Worm (Caenorhabditis elegans) whole organism, dauer: Measurements from ENCODE around the gene cor-1.
"Not testable (repeated sequence)": the region's sequence is repeated elsewhere in the genome, so short reads cannot be mapped to it uniquely, and the experiment has no call there.

ENCODE experiments used
- unc-62 ChIP-seq: sonication (generic microtip); optimal IDR thresholded peaks from 2 replicates; lab custom pipeline; 2017; ENCODE audit warnings: missing biosample characterization, missing genetic modification reagents, missing genetic modification characterization

The cor-1 gene

ce11 chrIII:10248441-10249137 lies at the start of gene cor-1, which contains the start of gene div-1:
TSS of gene cor-1 (plus strand) at chrIII:10249111.
TSS of gene div-1 (minus strand) at chrIII:10248559.
- TF ChIP-seq unc-62 (GFP tag; lab: Kevin White, UChicago): no peak

- TF ChIP-seq unc-62 (GFP tag; lab: Kevin White, UChicago): no peak
These were observed 47.7 kb upstream of the cor-1 start, which contains the start of the genes T20G5.13 and T20G5.12 for ce11 chrIII:10201235-10201634. TSS of gene T20G5.13 (minus strand) at chrIII:10201335. TSS of gene T20G5.12 (plus strand) at chrIII:10201604.

- no peak for TF ChIP-seq unc-62 (GFP tag; lab: Kevin White, UChicago)
These were observed 46.5 kb upstream of the cor-1 start for ce11 chrIII:10202391-10202790.

ce11 chrIII:10202894-10203871 lies 45.7 kb upstream of the cor-1 start, which contains the start of gene chc-1:
TSS of gene chc-1 (plus strand) at chrIII:10203821.
- TF ChIP-seq unc-62 (GFP tag; lab: Kevin White, UChicago): no peak

ce11 chrIII:10206352-10206751 lies 42.6 kb upstream of the cor-1 start:
- TF ChIP-seq unc-62 (GFP tag; lab: Kevin White, UChicago): no peak

- no peak for TF ChIP-seq unc-62 (GFP tag; lab: Kevin White, UChicago)
These were observed 39.2 kb upstream of the cor-1 start, which contains the start of gene T20G5.9 for ce11 chrIII:10209703-10210102. TSS of gene T20G5.9 (plus strand) at chrIII:10209840.

- no peak for TF ChIP-seq unc-62 (GFP tag; lab: Kevin White, UChicago)
These were observed 36.9 kb upstream of the cor-1 start, which contains the start of the genes blos-1 and best-18 for ce11 chrIII:10211889-10212494. TSS of gene blos-1 (minus strand) at chrIII:10211946. TSS of gene best-18 (plus strand) at chrIII:10212396.

- no peak for TF ChIP-seq unc-62 (GFP tag; lab: Kevin White, UChicago)
These were observed 34.4 kb upstream of the cor-1 start for ce11 chrIII:10214540-10214979.

- TF ChIP-seq unc-62 (GFP tag; lab: Kevin White, UChicago): no peak
These were observed 33.0 kb upstream of the cor-1 start for ce11 chrIII:10215882-10216281.

ce11 chrIII:10216585-10217278 lies 32.2 kb upstream of the cor-1 start, which contains the start of gene cts-1:
TSS of gene cts-1 (minus strand) at chrIII:10216635.
- no peak for TF ChIP-seq unc-62 (GFP tag; lab: Kevin White, UChicago)

ce11 chrIII:10218587-10218986 lies 30.3 kb upstream of the cor-1 start, which contains the start of the genes rde-4 and cox-14:
TSS of gene rde-4 (minus strand) at chrIII:10218646.
TSS of gene cox-14 (plus strand) at chrIII:10218942.
- TF ChIP-seq unc-62 (GFP tag; lab: Kevin White, UChicago): no peak

- TF ChIP-seq unc-62 (GFP tag; lab: Kevin White, UChicago): not testable (repeated sequence)
These were observed 27.1 kb upstream of the cor-1 start, which contains the start of gene Y70G10A.4 for ce11 chrIII:10221860-10222259. TSS of gene Y70G10A.4 (plus strand) at chrIII:10222160.

ce11 chrIII:10231641-10232040 lies 17.3 kb upstream of the cor-1 start:
- TF ChIP-seq unc-62 (GFP tag; lab: Kevin White, UChicago): no peak

ce11 chrIII:10233979-10234378 lies 14.9 kb upstream of the cor-1 start, which contains the start of gene paml-1:
TSS of gene paml-1 (minus strand) at chrIII:10234079.
- no peak for TF ChIP-seq unc-62 (GFP tag; lab: Kevin White, UChicago)
